Worm (Caenorhabditis elegans) whole organism, L3 larva: ENCODE results near the gene C28D4.8.

ENCODE experiments used
- aly-2 ChIP-seq: fragments of 150-350 bp; optimal IDR thresholded peaks from 2 replicates; lab custom pipeline; 2014; ENCODE audit warnings: missing biosample characterization, missing genetic modification characterization
- ama-1 ChIP-seq: fragments of 150-350 bp; optimal IDR thresholded peaks from 2 replicates; lab custom pipeline; 2018
- ceh-82 ChIP-seq: fragments of 150-350 bp; optimal IDR thresholded peaks from 2 replicates; lab custom pipeline; 2014; ENCODE audit warnings: missing biosample characterization, missing genetic modification characterization
- ceh-9 ChIP-seq: sonication (generic microtip); optimal IDR thresholded peaks from 2 replicates; lab custom pipeline; 2018; ENCODE audit warnings: missing biosample characterization, missing genetic modification characterization
- lin-15B ChIP-seq: fragments of 150-350 bp; optimal IDR thresholded peaks from 2 replicates; lab custom pipeline; 2014; ENCODE audit warnings: missing biosample characterization, missing genetic modification characterization
- nhr-23 ChIP-seq: fragments of 150-350 bp; optimal IDR thresholded peaks from 2 replicates; lab custom pipeline; 2014; ENCODE audit warnings: missing biosample characterization, missing genetic modification reagents, missing genetic modification characterization
- nhr-25 ChIP-seq: sonication (generic microtip); optimal IDR thresholded peaks from 2 replicates; lab custom pipeline; 2017; ENCODE audit warnings: missing biosample characterization, missing genetic modification characterization

ce11 chrIV:9766250-9766649 lies 18.0 kb upstream of the C28D4.8 start, which contains the start of gene ssp-36:
- no peak for TF ChIP-seq ceh-9 (tag; lab: Kevin White, UChicago)
- TF ChIP-seq nhr-23 (tag; lab: Kevin White, UChicago) = no peak
- no peak for TF ChIP-seq ceh-82 (tag; lab: Kevin White, UChicago)
- TF ChIP-seq ama-1 (lab: Kevin White, UChicago) = no peak
- TF ChIP-seq lin-15B = no peak
- no peak for TF ChIP-seq aly-2 (tag; lab: Kevin White, UChicago)
- TF ChIP-seq nhr-25 (tag; lab: Kevin White, UChicago) = no peak
